Fruit fly (Drosophila melanogaster) whole organism, prepupa: ENCODE results near the gene Pax.
A peak's percentile ranks its signal among the peaks of the same experiment; 100 is the strongest.

Experiments
- Blimp-1 ChIP-seq: fragments of 200-800 bp; sonication (Bioruptor generic); optimal IDR thresholded peaks from 3 replicates; lab custom pipeline; 2017; ENCODE audit warnings: missing biosample characterization, missing genetic modification characterization, mild to moderate bottlenecking, moderate library complexity, missing genetic modification reagents
- CG10631 ChIP-seq: fragments of 200-800 bp; sonication (Bioruptor generic); optimal IDR thresholded peaks from 2 replicates; lab custom pipeline; 2016; ENCODE audit warnings: missing biosample characterization, missing genetic modification characterization
- CG10669 ChIP-seq: fragments of 200-800 bp; sonication (Bioruptor generic); optimal IDR thresholded peaks from 3 replicates; lab custom pipeline; 2018; ENCODE audit warnings: missing biosample characterization, mild to moderate bottlenecking, missing genetic modification characterization, moderate library complexity
- CG11294 ChIP-seq: fragments of 200-800 bp; sonication (Bioruptor generic); IDR thresholded peaks from 2 replicates; pipeline ENCODE4 v1.3.6; 2022; ENCODE audit warnings: missing biosample characterization, missing genetic modification characterization
- CG11762 ChIP-seq: fragments of 200-800 bp; sonication (Bioruptor generic); optimal IDR thresholded peaks from 3 replicates; lab custom pipeline; 2016; ENCODE audit warnings: missing biosample characterization, missing genetic modification characterization; ENCODE audit not compliant: insufficient read depth
- CG11902 ChIP-seq: fragments of 200-800 bp; sonication (Bioruptor generic); optimal IDR thresholded peaks from 3 replicates; lab custom pipeline; 2016; ENCODE audit warnings: missing biosample characterization, missing genetic modification characterization
- CG1621 ChIP-seq: fragments of 200-800 bp; sonication (Bioruptor generic); optimal IDR thresholded peaks from 3 replicates; lab custom pipeline; 2018; ENCODE audit warnings: missing biosample characterization, mild to moderate bottlenecking, missing genetic modification characterization
- CG16779 ChIP-seq: fragments of 200-800 bp; sonication (Bioruptor generic); optimal IDR thresholded peaks from 3 replicates; lab custom pipeline; 2017; ENCODE audit warnings: missing biosample characterization, mild to moderate bottlenecking, missing genetic modification characterization
- CG3032 ChIP-seq: fragments of 200-800 bp; optimal IDR thresholded peaks from 2 replicates; lab custom pipeline; 2019; ENCODE audit warnings: missing biosample characterization, mild to moderate bottlenecking, missing genetic modification characterization, moderate library complexity
- CG32006 ChIP-seq: fragments of 200-800 bp; sonication (Bioruptor generic); optimal IDR thresholded peaks from 3 replicates; lab custom pipeline; 2017; ENCODE audit warnings: missing biosample characterization, mild to moderate bottlenecking, missing genetic modification characterization
- CG6163 ChIP-seq: fragments of 200-800 bp; sonication (Bioruptor generic); IDR thresholded peaks from 3 replicates; pipeline ENCODE4 v1.3.6; 2022; ENCODE audit warnings: missing biosample characterization, missing genetic modification characterization
- CG6276 ChIP-seq: fragments of 200-800 bp; sonication (Bioruptor generic); optimal IDR thresholded peaks from 2 replicates; lab custom pipeline; 2017; ENCODE audit warnings: missing biosample characterization, mild to moderate bottlenecking, missing genetic modification characterization
- CG6854 ChIP-seq: fragments of 200-800 bp; sonication (Bioruptor generic); optimal IDR thresholded peaks from 2 replicates; lab custom pipeline; 2017; ENCODE audit warnings: missing biosample characterization, mild to moderate bottlenecking, missing genetic modification characterization
- CG7368 ChIP-seq: fragments of 200-800 bp; sonication (Bioruptor generic); optimal IDR thresholded peaks from 3 replicates; lab custom pipeline; 2016; ENCODE audit warnings: missing biosample characterization, missing genetic modification characterization
- CG8119 ChIP-seq: fragments of 200-800 bp; sonication (Bioruptor generic); IDR thresholded peaks from 3 replicates; pipeline ENCODE4 v1.3.6; 2022; ENCODE audit warnings: missing biosample characterization, missing genetic modification characterization
- CG8632 ChIP-seq: fragments of 200-800 bp; sonication (Bioruptor generic); optimal IDR thresholded peaks from 3 replicates; lab custom pipeline; 2016; ENCODE audit warnings: missing biosample characterization, missing genetic modification characterization
- Eip75B ChIP-seq: fragments of 200-800 bp; sonication (Bioruptor generic); optimal IDR thresholded peaks from 3 replicates; lab custom pipeline; 2016; ENCODE audit warnings: missing biosample characterization, missing genetic modification characterization
- Eip78C ChIP-seq: fragments of 200-800 bp; sonication (Bioruptor generic); peaks from one replicate; lab custom pipeline; 2016; ENCODE audit warnings: missing biosample characterization, missing genetic modification characterization
- Eip93F ChIP-seq: fragments of 200-800 bp; sonication (Bioruptor generic); optimal IDR thresholded peaks from 2 replicates; lab custom pipeline; 2016; ENCODE audit warnings: missing biosample characterization, mild to moderate bottlenecking, missing genetic modification characterization
- Gug ChIP-seq: fragments of 200-800 bp; sonication (Bioruptor generic); IDR thresholded peaks from 2 replicates; pipeline ENCODE4 v1.3.6; 2022; ENCODE audit warnings: missing biosample characterization, missing genetic modification characterization
- Hr38 ChIP-seq: sonication (Bioruptor generic); optimal IDR thresholded peaks from 2 replicates; lab custom pipeline; 2016; ENCODE audit warnings: missing biosample characterization, missing genetic modification characterization
- Hr39 ChIP-seq: fragments of 200-800 bp; sonication (Bioruptor generic); optimal IDR thresholded peaks from 2 replicates; lab custom pipeline; 2016; ENCODE audit warnings: missing biosample characterization, missing genetic modification characterization
- Hr4 ChIP-seq: fragments of 200-800 bp; sonication (Bioruptor generic); optimal IDR thresholded peaks from 3 replicates; lab custom pipeline; 2016; ENCODE audit warnings: missing biosample characterization, missing genetic modification characterization
- Lpt ChIP-seq: fragments of 200-800 bp; sonication (Bioruptor generic); optimal IDR thresholded peaks from 3 replicates; lab custom pipeline; 2016; ENCODE audit warnings: missing biosample characterization, missing genetic modification characterization
- Met ChIP-seq: fragments of 200-800 bp; sonication (Bioruptor generic); optimal IDR thresholded peaks from 3 replicates; lab custom pipeline; 2016; ENCODE audit warnings: missing biosample characterization, missing genetic modification characterization
- OdsH ChIP-seq: fragments of 200-800 bp; sonication (Bioruptor generic); optimal IDR thresholded peaks from 3 replicates; lab custom pipeline; 2016; ENCODE audit warnings: missing biosample characterization, missing genetic modification characterization
- Smox ChIP-seq: fragments of 200-800 bp; sonication (Bioruptor generic); optimal IDR thresholded peaks from 3 replicates; lab custom pipeline; 2016; ENCODE audit warnings: missing biosample characterization, missing genetic modification characterization
- Sox102F ChIP-seq: fragments of 200-800 bp; sonication (Bioruptor generic); optimal IDR thresholded peaks from 2 replicates; lab custom pipeline; 2016; ENCODE audit warnings: missing biosample characterization, mild to moderate bottlenecking, missing genetic modification characterization
- Sox15 ChIP-seq: fragments of 200-800 bp; sonication (Bioruptor generic); optimal IDR thresholded peaks from 3 replicates; lab custom pipeline; 2016; ENCODE audit warnings: missing biosample characterization, missing genetic modification characterization
- acj6 ChIP-seq: fragments of 200-800 bp; sonication (Bioruptor generic); optimal IDR thresholded peaks from 3 replicates; lab custom pipeline; 2016; ENCODE audit warnings: missing biosample characterization, missing genetic modification characterization
- cyc ChIP-seq: fragments of 200-800 bp; sonication (Bioruptor generic); optimal IDR thresholded peaks from 3 replicates; lab custom pipeline; 2016; ENCODE audit warnings: missing biosample characterization, missing genetic modification characterization
- dac ChIP-seq: fragments of 200-800 bp; sonication (Bioruptor generic); optimal IDR thresholded peaks from 2 replicates; lab custom pipeline; 2017; ENCODE audit warnings: missing biosample characterization, mild to moderate bottlenecking, missing genetic modification characterization
- dsx ChIP-seq: fragments of 200-800 bp; optimal IDR thresholded peaks from 3 replicates; lab custom pipeline; 2019; ENCODE audit warnings: missing biosample characterization, mild to moderate bottlenecking, missing genetic modification characterization, moderate library complexity; ENCODE audit not compliant: poor library complexity, severe bottlenecking
- eg ChIP-seq: fragments of 200-800 bp; sonication (Bioruptor generic); IDR thresholded peaks from 3 replicates; pipeline ENCODE4 v1.3.6; 2022; ENCODE audit warnings: missing biosample characterization, missing genetic modification characterization
- esn ChIP-seq: fragments of 200-800 bp; sonication (Bioruptor generic); optimal IDR thresholded peaks from 2 replicates; lab custom pipeline; 2016; ENCODE audit warnings: missing biosample characterization, mild to moderate bottlenecking, missing genetic modification characterization, moderate library complexity
- fd59A ChIP-seq: fragments of 200-800 bp; sonication (Bioruptor generic); optimal IDR thresholded peaks from 2 replicates; lab custom pipeline; 2017; ENCODE audit warnings: missing biosample characterization, mild to moderate bottlenecking, missing genetic modification characterization, missing genetic modification reagents
- fkh ChIP-seq: fragments of 200-800 bp; sonication (Bioruptor generic); optimal IDR thresholded peaks from 3 replicates; lab custom pipeline; 2017; ENCODE audit warnings: missing biosample characterization, mild to moderate bottlenecking, missing genetic modification characterization, moderate library complexity
- pdm3 ChIP-seq: fragments of 200-800 bp; sonication (Bioruptor generic); optimal IDR thresholded peaks from 3 replicates; lab custom pipeline; 2016; ENCODE audit warnings: missing biosample characterization, missing genetic modification characterization
- salr ChIP-seq, 2 experiments: fragments of 200-800 bp; sonication (Bioruptor generic); optimal IDR thresholded peaks; 3 replicates each; lab custom pipeline; 2016 to 2018; ENCODE audit warnings: missing biosample characterization in 2 of 2, missing genetic modification characterization in 2 of 2, mild to moderate bottlenecking in 1 of 2
- spab ChIP-seq: fragments of 200-800 bp; sonication (Bioruptor generic); optimal IDR thresholded peaks from 2 replicates; lab custom pipeline; 2017; ENCODE audit warnings: missing biosample characterization, mild to moderate bottlenecking, missing genetic modification characterization, missing genetic modification reagents
- svp ChIP-seq: fragments of 200-800 bp; sonication (Bioruptor generic); peaks from one replicate; lab custom pipeline; 2016; ENCODE audit warnings: missing biosample characterization, missing genetic modification characterization
- topi ChIP-seq: fragments of 200-800 bp; sonication (Bioruptor generic); optimal IDR thresholded peaks from 3 replicates; lab custom pipeline; 2016; ENCODE audit warnings: missing biosample characterization, missing genetic modification characterization
- vri ChIP-seq: fragments of 200-800 bp; sonication (Bioruptor generic); optimal IDR thresholded peaks from 3 replicates; lab custom pipeline; 2016; ENCODE audit warnings: missing biosample characterization, mild to moderate bottlenecking, missing genetic modification characterization

Gene Pax

dm6 chr2L:19457890-19458580, 31.6 kb upstream of the Pax start:
- no peak for TF ChIP-seq cyc (GFP tag; lab: Kevin White, UChicago)
- no peak for TF ChIP-seq OdsH (GFP tag; lab: Kevin White, UChicago)
- TF ChIP-seq dsx (GFP tag; lab: Kevin White, UChicago), result no peak
- TF ChIP-seq CG32006 (GFP tag; lab: Kevin White, UChicago), result no peak
- no peak for TF ChIP-seq CG6163 (GFP tag; lab: Robert Waterston, UW)
- TF ChIP-seq CG16779 (tag; lab: Kevin White, UChicago), result no peak
- no peak for TF ChIP-seq Eip78C
- no peak for TF ChIP-seq CG11762
- TF ChIP-seq Sox102F, result no peak
- TF ChIP-seq fkh (GFP tag; lab: Kevin White, UChicago), result no peak
- TF ChIP-seq CG6854 (GFP tag; lab: Kevin White, UChicago), result no peak
- TF ChIP-seq spab (GFP tag; lab: Kevin White, UChicago), result no peak
- no peak for TF ChIP-seq CG11294 (GFP tag; lab: Robert Waterston, UW)
- TF ChIP-seq Smox, result no peak
- no peak for TF ChIP-seq Hr39
- TF ChIP-seq CG8632 (GFP tag; lab: Kevin White, UChicago), result no peak
- TF ChIP-seq Eip93F (GFP tag; lab: Kevin White, UChicago), result no peak
- no peak for TF ChIP-seq Gug (GFP tag; lab: Robert Waterston, UW)

dm6 chr2L:19455723-19456122, 29.3 kb upstream of the Pax start:
- peak; percentile 4 for TF ChIP-seq dsx (GFP tag; lab: Kevin White, UChicago)
- TF ChIP-seq vri (GFP tag; lab: Kevin White, UChicago), result no peak
- no peak for TF ChIP-seq CG6163 (GFP tag; lab: Robert Waterston, UW)
- no peak for TF ChIP-seq dac (GFP tag; lab: Kevin White, UChicago)

DNA sequence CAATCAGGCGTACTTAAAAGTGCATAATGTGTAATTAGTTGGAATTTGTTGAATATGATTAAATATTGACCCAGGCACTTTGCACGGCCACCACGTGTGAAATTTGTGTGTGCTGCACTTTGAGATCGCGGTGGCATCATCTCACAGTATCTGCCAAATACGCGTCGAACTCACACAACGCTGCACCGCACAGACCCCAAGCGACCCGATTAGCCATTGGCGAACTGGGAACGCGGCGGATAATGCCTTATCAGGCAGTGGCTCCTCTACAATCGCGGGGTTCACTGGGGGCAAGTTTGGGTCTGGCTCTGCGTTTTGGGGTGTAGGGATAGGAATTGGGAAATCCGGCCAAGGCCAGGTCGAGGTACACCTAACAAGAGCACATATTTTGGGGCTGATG, 28.8 kb upstream of the Pax start:
- TF ChIP-seq svp (GFP tag; lab: Kevin White, UChicago), result peak; percentile 96
- 0 out of 3 replicates have a peak, but pooled peaks have one; percentile 20 for TF ChIP-seq CG8119
- no peak for TF ChIP-seq vri (GFP tag; lab: Kevin White, UChicago)

DNA sequence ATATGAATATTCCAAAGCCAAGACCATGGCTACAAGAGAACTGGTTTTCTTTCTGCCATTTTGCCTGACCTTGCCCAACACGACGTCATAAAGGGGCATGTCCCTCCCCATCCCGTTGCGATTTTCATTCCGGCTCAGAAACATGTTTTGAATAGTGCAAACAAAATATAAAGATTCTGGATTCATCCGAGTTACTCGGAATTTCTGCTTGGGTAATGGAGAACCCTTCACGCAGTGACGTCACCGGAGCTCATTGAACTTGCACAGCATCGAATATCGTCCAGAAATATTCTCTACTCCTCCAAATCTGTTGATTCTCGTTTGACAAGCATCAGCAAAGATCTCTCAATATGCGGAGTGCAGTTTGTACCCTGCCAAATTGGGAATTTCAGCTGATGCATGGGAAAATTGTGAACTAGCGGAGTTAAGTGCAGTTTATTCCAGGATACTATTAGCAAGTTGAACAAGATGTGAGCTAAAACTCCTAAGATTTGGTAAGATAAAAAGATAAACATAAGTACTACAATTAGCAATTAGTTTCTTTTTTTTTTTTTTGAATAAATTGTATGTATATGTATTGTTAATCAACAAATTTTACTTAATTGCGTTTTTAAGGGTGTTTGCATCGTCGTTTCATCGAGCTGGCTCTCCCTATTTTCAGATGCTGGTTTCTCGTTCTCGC, 27.8 kb upstream of the Pax start, which contains the start of gene CG10026:
Gene CG10026 (plus strand): TSS at position 187 of the 682 bp plus-strand sequence.
- TF ChIP-seq eg (no peak), Blimp-1 (GFP tag; lab: Kevin White, UChicago) (no peak), CG10631 (peak; percentile 44), vri (GFP tag; lab: Kevin White, UChicago) (peak; percentile 44), CG11902 (GFP tag; lab: Kevin White, UChicago) (no peak), cyc (GFP tag; lab: Kevin White, UChicago) (no peak), Eip75B (GFP tag; lab: Kevin White, UChicago) (peak; percentile 23), pdm3 (peak; percentile 58), Met (GFP tag; lab: Kevin White, UChicago) (peak; percentile 30), CG1621 (tag; lab: Kevin White, UChicago) (no peak), fd59A (GFP tag; lab: Kevin White, UChicago) (peak; percentile 61), CG3032 (tag; lab: Kevin White, UChicago) (peak; percentile 67), dac (GFP tag; lab: Kevin White, UChicago) (no peak), CG11762 (peak; percentile 4), CG7368 (GFP tag; lab: Kevin White, UChicago) (no peak), Hr39 (peak; percentile 27), CG6276 (GFP tag; lab: Kevin White, UChicago) (peak; percentile 20), Sox15 (GFP tag; lab: Kevin White, UChicago) (no peak), Gug (GFP tag; lab: Robert Waterston, UW) (no peak), Lpt (GFP tag; lab: Kevin White, UChicago) (no peak), CG10669 (GFP tag; lab: Kevin White, UChicago) (peak; percentile 63), esn (peak; percentile 61), salr (GFP tag; optimal IDR thresholded peaks at IDR 0.05; lab: Kevin White, UChicago) (peak in 1 of 2 experiments; percentile 42), Hr4 (peak; percentile 40), Hr38 (GFP tag; lab: Kevin White, UChicago) (no peak), acj6 (GFP tag; lab: Kevin White, UChicago) (peak; percentile 64), topi (GFP tag; lab: Kevin White, UChicago) (peak; percentile 17)
